Worm (Caenorhabditis elegans) whole organism, dauer: Measurements from ENCODE around the gene srj-42.

ENCODE experiments used
- unc-62 ChIP-seq: sonication (generic microtip); optimal IDR thresholded peaks from 2 replicates; lab custom pipeline; 2017; ENCODE audit warnings: missing biosample characterization, missing genetic modification reagents, missing genetic modification characterization

The srj-42 gene

DNA sequence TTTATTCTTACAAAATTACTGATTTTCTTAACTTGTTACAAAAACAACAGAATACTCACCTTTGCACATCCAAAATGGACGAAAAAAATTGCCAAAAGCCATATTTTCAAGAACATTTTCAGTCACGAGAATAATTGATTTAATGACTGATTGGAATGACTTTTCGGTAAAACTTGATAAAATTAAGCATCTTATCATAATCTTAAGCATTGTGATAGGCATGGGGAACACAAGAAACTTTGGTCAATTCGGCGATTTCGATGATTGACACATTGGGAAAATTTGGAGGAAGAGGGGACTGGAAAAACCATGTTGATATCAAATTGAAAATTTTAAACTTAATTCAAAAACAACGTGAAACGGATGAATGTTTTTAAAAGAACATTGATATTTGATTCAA, 36.6 kb downstream of the srj-42 start, which contains the start of gene Y40H7A.10:
Y40H7A.10 (minus strand) TSS at position 128 of the 400 bp plus-strand sequence.
- no peak for TF ChIP-seq unc-62

DNA sequence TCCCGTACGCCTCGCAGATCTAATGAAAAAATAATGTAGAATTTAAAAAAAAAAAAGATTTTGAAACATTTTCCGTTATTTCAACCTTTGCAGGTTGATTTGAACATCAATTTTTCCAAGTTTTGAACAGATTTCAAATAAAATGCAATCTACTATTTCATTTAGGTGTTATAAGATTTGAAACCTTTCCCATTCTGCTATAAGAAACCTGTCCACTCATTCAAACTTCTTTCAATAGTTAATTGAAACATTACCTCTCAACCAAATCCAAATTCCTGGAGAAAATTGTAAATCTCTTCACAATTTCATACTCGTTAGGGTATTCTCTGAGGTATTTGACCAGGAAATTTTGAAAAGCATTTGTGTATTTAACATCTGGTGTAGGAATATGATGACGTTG, 37.4 kb downstream of the srj-42 start:
- no peak for TF ChIP-seq unc-62

DNA sequence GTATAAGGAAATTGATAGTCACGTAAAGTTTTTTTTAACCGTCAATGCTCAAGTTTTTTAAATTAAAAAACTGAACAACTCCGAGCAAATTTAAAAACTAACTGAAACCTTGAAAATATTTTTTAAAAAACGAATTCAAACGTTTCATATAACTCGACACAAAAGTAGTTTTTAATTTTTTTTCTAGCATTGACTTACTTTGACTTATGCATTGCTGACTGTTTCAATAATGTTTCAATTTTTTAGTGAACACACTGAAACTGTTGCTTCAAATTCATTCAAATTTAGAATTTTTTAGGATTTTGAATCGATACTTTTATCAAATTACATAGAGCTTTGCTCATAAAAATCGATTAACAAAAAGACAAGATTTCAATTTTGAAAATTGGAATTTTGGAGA, 41.6 kb downstream of the srj-42 start:
- TF ChIP-seq unc-62 = no peak

DNA sequence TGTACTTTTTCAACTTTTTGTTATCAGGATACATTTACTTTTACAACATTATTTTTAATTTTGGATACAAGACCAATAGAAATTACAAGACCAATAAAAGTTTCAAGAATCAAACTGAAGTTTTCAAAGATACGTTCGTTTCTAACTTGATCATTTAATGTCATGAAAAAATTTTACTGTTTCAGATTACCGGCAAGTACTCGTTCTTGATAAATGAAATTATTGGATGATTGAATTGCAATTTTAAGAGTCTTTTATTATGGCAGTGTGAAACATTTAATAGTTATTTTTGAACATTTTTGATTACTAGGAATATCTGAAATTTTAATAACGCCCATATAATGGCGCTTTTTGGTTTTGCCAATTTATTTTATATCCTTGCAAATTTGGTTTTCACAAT, 45.4 kb downstream of the srj-42 start:
- no peak for TF ChIP-seq unc-62

DNA sequence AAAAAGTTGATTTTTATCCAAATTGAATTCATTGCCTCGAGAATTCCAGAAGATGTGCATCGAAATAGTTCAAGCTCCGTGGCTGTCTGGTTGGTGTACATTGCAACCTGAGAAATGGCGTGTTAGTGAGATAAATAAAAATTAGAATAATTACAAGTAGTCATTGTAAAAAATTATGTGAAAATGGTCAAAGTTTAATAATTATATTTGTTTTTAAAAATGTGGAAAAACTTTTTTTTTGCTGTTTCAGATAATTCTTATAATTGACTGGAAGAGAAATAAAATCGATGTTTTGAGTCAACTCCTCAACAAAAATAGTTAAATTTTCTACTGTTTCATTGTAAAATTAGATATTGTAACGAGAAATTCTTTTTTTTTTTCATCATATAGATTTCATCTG, 49.1 kb downstream of the srj-42 start, which contains the start of gene sra-30:
sra-30 (minus strand) TSS at position 101 of the 400 bp plus-strand sequence.
- no peak for TF ChIP-seq unc-62
